Fruit fly (Drosophila melanogaster): ENCODE data around the gene Ubi-p5E.

dm6 chrX:6264456-6264855 is 15.0 kb downstream of the Ubi-p5E start:
- TF ChIP-seq lola (GFP tag; optimal IDR thresholded peaks at IDR 0.05): no peak
- TF ChIP-seq usp (GFP tag; optimal IDR thresholded peaks at IDR 0.05): no peak
- TF ChIP-seq Jra (GFP tag; optimal IDR thresholded peaks at IDR 0.05): no peak
- TF ChIP-seq br (GFP tag; optimal IDR thresholded peaks at IDR 0.05): no peak
- TF ChIP-seq brk (GFP tag; optimal IDR thresholded peaks at IDR 0.05): no peak
- TF ChIP-seq OdsH (GFP tag; optimal IDR thresholded peaks at IDR 0.05): no peak
- TF ChIP-seq HLH106 (tag; optimal IDR thresholded peaks at IDR 0.05): no peak
- TF ChIP-seq Hnf4 (GFP tag; optimal IDR thresholded peaks at IDR 0.05): no peak
- TF ChIP-seq Rel (GFP tag; optimal IDR thresholded peaks at IDR 0.05): no peak
- no peak for TF ChIP-seq Rel (tag; optimal IDR thresholded peaks at IDR 0.05)
- no peak for TF ChIP-seq fru (GFP tag; optimal IDR thresholded peaks at IDR 0.05)
- TF ChIP-seq pan (optimal IDR thresholded peaks at IDR 0.05): no peak
- no peak for TF ChIP-seq dl (GFP tag; optimal IDR thresholded peaks at IDR 0.05; ENCODE audit: insufficient read depth in 1 of 2, partially characterized antibody in 2 of 2)
